Worm (Caenorhabditis elegans): ENCODE measurements around the gene clec-124.

ce11 chrII:3224631-3225030 is 24.9 kb upstream of the clec-124 start, which contains the start of gene ZC239.15:
- no peak for TF ChIP-seq elt-3 (tag; optimal IDR thresholded peaks at IDR 0.05)
- no peak for TF ChIP-seq mls-2 (tag; optimal IDR thresholded peaks at IDR 0.05)
- TF ChIP-seq nhr-76 (tag; optimal IDR thresholded peaks at IDR 0.05), result no peak
- TF ChIP-seq ceh-83 (GFP tag; optimal IDR thresholded peaks at IDR 0.05), result no peak
- no peak for TF ChIP-seq nhr-28 (tag; optimal IDR thresholded peaks at IDR 0.05)
- no peak for TF ChIP-seq elt-1 (tag; optimal IDR thresholded peaks at IDR 0.05; ENCODE audit: borderline replicate concordance, insufficient read depth)
- TF ChIP-seq mep-1 (tag; optimal IDR thresholded peaks at IDR 0.05), result no peak
- TF ChIP-seq unc-39 (tag; optimal IDR thresholded peaks at IDR 0.05), result no peak
- TF ChIP-seq lsy-2 (tag; optimal IDR thresholded peaks at IDR 0.05), result no peak
- no peak for TF ChIP-seq snpc-4 (tag; optimal IDR thresholded peaks at IDR 0.05)
- no peak for TF ChIP-seq nhr-12 (tag; optimal IDR thresholded peaks at IDR 0.05)
- TF ChIP-seq ceh-43 (GFP tag; optimal IDR thresholded peaks at IDR 0.05), result no peak
- TF ChIP-seq unc-62 (GFP tag; optimal IDR thresholded peaks at IDR 0.05), result no peak
- no peak for TF ChIP-seq ceh-39 (tag; optimal IDR thresholded peaks at IDR 0.05)

Measured in whole organism, mixed stage, embryonic.